Fruit fly (Drosophila melanogaster): ENCODE measurements around the gene cm.

Gene cm

DNA sequence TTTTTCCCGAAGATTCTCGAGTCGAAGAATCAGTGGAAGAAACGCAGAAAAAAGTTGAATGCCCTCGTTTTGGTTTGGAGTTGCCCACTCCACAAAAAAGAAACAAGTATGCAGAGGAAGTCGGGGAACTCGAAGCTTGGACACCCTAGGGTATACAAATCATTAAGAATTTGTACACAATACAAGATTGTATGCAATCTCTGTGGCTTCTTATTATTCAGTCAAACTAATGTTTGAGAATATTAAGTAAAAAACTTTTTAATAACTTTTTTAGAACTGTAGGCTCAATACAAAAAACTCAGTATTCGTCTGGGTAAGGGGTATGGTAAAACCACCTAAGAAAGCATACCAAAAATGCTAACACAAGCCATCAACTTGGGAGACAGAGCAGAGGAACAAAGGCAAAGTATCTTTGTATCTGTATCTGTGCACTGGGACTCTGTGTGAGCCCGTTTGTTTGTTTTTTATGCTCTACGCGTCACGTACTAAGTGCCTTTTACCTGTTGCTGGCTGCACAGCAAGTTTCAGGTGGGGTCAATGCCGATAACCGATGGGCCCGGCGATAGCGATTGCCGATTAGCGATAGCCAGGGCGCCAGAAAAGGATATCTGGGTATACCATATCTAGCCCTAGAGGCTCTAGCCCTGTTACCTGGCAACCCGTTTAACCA lies 25.6 kb downstream of the cm start (continued):
- TF ChIP-seq CG3163 (GFP tag; optimal IDR thresholded peaks at IDR 0.05) (peak; percentile 53), CG15011 (GFP tag; optimal IDR thresholded peaks at IDR 0.05) (peak; percentile 42), HLH4C (GFP tag; IDR thresholded peaks at IDR 0.05; ENCODE audit: partially characterized antibody) (peak; percentile 54; the same call in 2 of the 3 replicates), CG4730 (GFP tag; IDR thresholded peaks at IDR 0.05) (peak; percentile 71), peb (GFP tag; IDR thresholded peaks at IDR 0.05) (peak; percentile 82), CG9727 (GFP tag; optimal IDR thresholded peaks at IDR 0.05) (peak; percentile 83), wdn (GFP tag; IDR thresholded peaks at IDR 0.05) (peak; percentile 40; the same call in 1 of the 2 replicates), Dp (GFP tag; optimal IDR thresholded peaks at IDR 0.05) (peak; percentile 18), CG4360 (GFP tag; IDR thresholded peaks at IDR 0.05) (peak; percentile 7; the same call in 1 of the 2 replicates), eve (GFP tag; optimal IDR thresholded peaks at IDR 0.05) (peak in 1 of 2 experiments; percentile 91), CG16815 (GFP tag; optimal IDR thresholded peaks at IDR 0.05) (peak; percentile 81), CG10209 (GFP tag; optimal IDR thresholded peaks at IDR 0.05) (peak; percentile 72), Nf-YA (GFP tag; IDR thresholded peaks at IDR 0.05) (no peak), CG17328 (GFP tag; IDR thresholded peaks at IDR 0.05) (peak; percentile 82), Ets97D (GFP tag; optimal IDR thresholded peaks at IDR 0.05) (peak; percentile 37), CG18476 (GFP tag; optimal IDR thresholded peaks at IDR 0.05) (peak; percentile 60), D19A (tag; optimal IDR thresholded peaks at IDR 0.05) (peak; percentile 92), Lhr (GFP tag; optimal IDR thresholded peaks at IDR 0.05) (peak; percentile 34), CG10543 (GFP tag; optimal IDR thresholded peaks at IDR 0.05) (no peak), CG15696 (tag; optimal IDR thresholded peaks at IDR 0.05) (peak; percentile 71), wek (GFP tag; optimal IDR thresholded peaks at IDR 0.05) (no peak), Xbp1 (GFP tag; optimal IDR thresholded peaks at IDR 0.05) (peak; percentile 76), Ssrp (tag; optimal IDR thresholded peaks at IDR 0.05) (peak; percentile 79), CG10274 (GFP tag; optimal IDR thresholded peaks at IDR 0.05) (peak; percentile 46), Ptx1 (GFP tag; IDR thresholded peaks at IDR 0.05) (peak; percentile 73), maf-S (GFP tag; optimal IDR thresholded peaks at IDR 0.05) (peak; percentile 70), Lpt (GFP tag; optimal IDR thresholded peaks at IDR 0.05) (no peak), Hr51 (GFP tag; optimal IDR thresholded peaks at IDR 0.05) (peak; percentile 51 to 74), CG11695 (GFP tag; IDR thresholded peaks at IDR 0.05) (peak; percentile 48; the same call in 1 of the 3 replicates), Oaz (GFP tag; IDR thresholded peaks at IDR 0.05) (no peak), CG14050 (GFP tag; IDR thresholded peaks at IDR 0.05) (0 out of 3 replicates have a peak, but pooled peaks have one; percentile 10), CG15269 (tag; optimal IDR thresholded peaks at IDR 0.05) (peak; percentile 56), CG12391 (tag; optimal IDR thresholded peaks at IDR 0.05) (peak; percentile 90), dm (GFP tag; optimal IDR thresholded peaks at IDR 0.05) (peak; percentile 63), bcd (GFP tag; optimal IDR thresholded peaks at IDR 0.05) (peak; percentile 75), Fer3 (tag; optimal IDR thresholded peaks at IDR 0.05) (peak; percentile 44), CG9876 (GFP tag; optimal IDR thresholded peaks at IDR 0.05) (peak; percentile 60), Rx (GFP tag; IDR thresholded peaks at IDR 0.05) (peak; percentile 39; the same call in 1 of the 2 replicates), lola (GFP tag; optimal IDR thresholded peaks at IDR 0.05) (peak in 1 of 3 experiments; percentile 91), stc (GFP tag; IDR thresholded peaks at IDR 0.05) (no peak), CG3407 (GFP tag; optimal IDR thresholded peaks at IDR 0.05) (peak; percentile 82), CG9797 (GFP tag; optimal IDR thresholded peaks at IDR 0.05) (no peak), CG10959 (GFP tag; IDR thresholded peaks at IDR 0.05) (peak; percentile 67), eyg (GFP tag; optimal IDR thresholded peaks at IDR 0.05) (peak; percentile 56), ken (GFP tag; IDR thresholded peaks at IDR 0.05) (0 out of 3 replicates have a peak, but pooled peaks have one; percentile 63), HLH3B (GFP tag; IDR thresholded peaks at IDR 0.05) (peak; percentile 74), sob (GFP tag; IDR thresholded peaks at IDR 0.05) (peak; percentile 71), NFAT (GFP tag; IDR thresholded peaks at IDR 0.05) (no peak), CG12659 (GFP tag; optimal IDR thresholded peaks at IDR 0.05) (peak; percentile 58)
